Fruit fly (Drosophila melanogaster): Measurements from ENCODE around the gene grk.

grk gene

dm6 chr2L:8381508-8382036, 51.8 kb downstream of the grk start, which contains the start of gene AlaRS:
AlaRS (minus strand) TSS chr2L:8381764.
- TF ChIP-seq grau (tag; optimal IDR thresholded peaks at IDR 0.05) = peak; percentile 66
- TF ChIP-seq ATbp (GFP tag; optimal IDR thresholded peaks at IDR 0.05) = peak; percentile 44
- peak; percentile 29 for TF ChIP-seq bcd (GFP tag; optimal IDR thresholded peaks at IDR 0.05)
- TF ChIP-seq hb (GFP tag; IDR thresholded peaks at IDR 0.05; ENCODE audit: partially characterized antibody) = peak; percentile 45; the same call in 1 of the 3 replicates
- peak; percentile 63; the same call in 1 of the 2 replicates for TF ChIP-seq amos (GFP tag; IDR thresholded peaks at IDR 0.05; ENCODE audit: partially characterized antibody)
- peak; percentile 59; the same call in 2 of the 3 replicates for TF ChIP-seq CG6791 (GFP tag; IDR thresholded peaks at IDR 0.05; ENCODE audit: partially characterized antibody)
- no peak for TF ChIP-seq z (GFP tag; IDR thresholded peaks at IDR 0.05)
- peak in 1 of 2 experiments; percentile 4 for TF ChIP-seq crp (GFP tag; optimal IDR thresholded peaks at IDR 0.05)
- TF ChIP-seq CG11398 (GFP tag; optimal IDR thresholded peaks at IDR 0.05) = no peak
- TF ChIP-seq mam (GFP tag; optimal IDR thresholded peaks at IDR 0.05) = peak; percentile 25
- TF ChIP-seq E2f2 (GFP tag; IDR thresholded peaks at IDR 0.05) = peak; percentile 53; the same call in 1 of the 2 replicates
- peak; percentile 21 for TF ChIP-seq CG10147 (GFP tag; optimal IDR thresholded peaks at IDR 0.05)
- TF ChIP-seq CG14710 (tag; optimal IDR thresholded peaks at IDR 0.05) = peak; percentile 65
- no peak for TF ChIP-seq kay (GFP tag; optimal IDR thresholded peaks at IDR 0.05)
- TF ChIP-seq CG10209 (GFP tag; optimal IDR thresholded peaks at IDR 0.05) = peak; percentile 31
- peak; percentile 58 for TF ChIP-seq CG13424 (tag; optimal IDR thresholded peaks at IDR 0.05)
- peak; percentile 51; the same call in 2 of the 3 replicates for TF ChIP-seq CG17361 (GFP tag; IDR thresholded peaks at IDR 0.05)
- TF ChIP-seq CG7556 (GFP tag; optimal IDR thresholded peaks at IDR 0.05) = peak; percentile 56
- no peak for TF ChIP-seq CG14014 (GFP tag; IDR thresholded peaks at IDR 0.05)
- TF ChIP-seq hbn (GFP tag; IDR thresholded peaks at IDR 0.05; ENCODE audit: partially characterized antibody) = peak; percentile 57
- TF ChIP-seq phol (tag; optimal IDR thresholded peaks at IDR 0.05) = peak; percentile 42
- no peak for TF ChIP-seq Hand (GFP tag; optimal IDR thresholded peaks at IDR 0.05)
- peak; percentile 22 for TF ChIP-seq CG11723 (GFP tag; optimal IDR thresholded peaks at IDR 0.05)
- TF ChIP-seq CG5953 (GFP tag; IDR thresholded peaks at IDR 0.05) = no peak
- TF ChIP-seq CG34422 (GFP tag; IDR thresholded peaks at IDR 0.05) = 0 out of 3 replicates have a peak, but pooled peaks have one; percentile 26
- TF ChIP-seq CG33213 (GFP tag; optimal IDR thresholded peaks at IDR 0.05) = no peak
- peak; percentile 27 for TF ChIP-seq gcm (GFP tag; optimal IDR thresholded peaks at IDR 0.05)
- peak; percentile 4 for TF ChIP-seq tap (tag; optimal IDR thresholded peaks at IDR 0.05)
- TF ChIP-seq rib (GFP tag; IDR thresholded peaks at IDR 0.05) = no peak
- peak; percentile 40 for TF ChIP-seq dmrt11E (tag; optimal IDR thresholded peaks at IDR 0.05)
- TF ChIP-seq CG10267 (tag; optimal IDR thresholded peaks at IDR 0.05) = peak; percentile 67
- TF ChIP-seq nmo (GFP tag; optimal IDR thresholded peaks at IDR 0.05) = peak; percentile 41
- TF ChIP-seq CG13624 (GFP tag; optimal IDR thresholded peaks at IDR 0.05) = peak; percentile 20
- peak; percentile 54 for TF ChIP-seq CG30020 (tag; optimal IDR thresholded peaks at IDR 0.05)
- peak; percentile 3 for TF ChIP-seq CG12219 (GFP tag; optimal IDR thresholded peaks at IDR 0.05)
- peak; percentile 8 to 35 for TF ChIP-seq bsh (GFP tag; optimal IDR thresholded peaks at IDR 0.05)
- TF ChIP-seq ato (GFP tag; IDR thresholded peaks at IDR 0.05; ENCODE audit: partially characterized antibody) = no peak
- peak; percentile 57 for TF ChIP-seq CG12659 (GFP tag; optimal IDR thresholded peaks at IDR 0.05)
- TF ChIP-seq Sin3A (optimal IDR thresholded peaks at IDR 0.05) = peak; percentile 3
- TF ChIP-seq CG12236 (GFP tag; optimal IDR thresholded peaks at IDR 0.05) = no peak
- peak; percentile 6 for TF ChIP-seq CG10654 (GFP tag; optimal IDR thresholded peaks at IDR 0.05)
- peak; percentile 25 for TF ChIP-seq zen (tag; optimal IDR thresholded peaks at IDR 0.05)
- TF ChIP-seq slbo (GFP tag; IDR thresholded peaks at IDR 0.05) = peak; percentile 37; the same call in 1 of the 2 replicates
- no peak for TF ChIP-seq Nf-YA (GFP tag; IDR thresholded peaks at IDR 0.05)
- TF ChIP-seq unc-4 (GFP tag; IDR thresholded peaks at IDR 0.05; ENCODE audit: partially characterized antibody) = peak; percentile 72; the same call in 1 of the 2 replicates
- TF ChIP-seq CG32767 (GFP tag; IDR thresholded peaks at IDR 0.05) = no peak
- TF ChIP-seq CG1792 (GFP tag; optimal IDR thresholded peaks at IDR 0.05) = no peak
- TF ChIP-seq gro (GFP tag; optimal IDR thresholded peaks at IDR 0.05) = peak; percentile 22

Measured in whole organism, embryonic.